Worm (Caenorhabditis elegans): Measurements from ENCODE around the gene pcm-1.

The pcm-1 gene

ce11 chrV:5963092-5963491 lies 590 bp downstream of the pcm-1 start:
- TF ChIP-seq unc-62 (GFP tag; optimal IDR thresholded peaks at IDR 0.05): no peak
- TF ChIP-seq ceh-16 (tag; optimal IDR thresholded peaks at IDR 0.05): no peak
- TF ChIP-seq ZK546.5 (tag; optimal IDR thresholded peaks at IDR 0.05): no peak
- TF ChIP-seq peb-1 (tag; optimal IDR thresholded peaks at IDR 0.05): no peak
- no peak for TF ChIP-seq unc-39 (tag; optimal IDR thresholded peaks at IDR 0.05)
- no peak for TF ChIP-seq crh-2 (tag; optimal IDR thresholded peaks at IDR 0.05)
- TF ChIP-seq aly-2 (tag; optimal IDR thresholded peaks at IDR 0.05): no peak
- no peak for TF ChIP-seq mab-5 (tag; optimal IDR thresholded peaks at IDR 0.05)
- no peak for TF ChIP-seq elt-3 (tag; optimal IDR thresholded peaks at IDR 0.05)
- no peak for TF ChIP-seq nhr-77 (tag; optimal IDR thresholded peaks at IDR 0.05)
- no peak for TF ChIP-seq C34F6.9 (tag; optimal IDR thresholded peaks at IDR 0.05)
- TF ChIP-seq lin-11 (tag; optimal IDR thresholded peaks at IDR 0.05): no peak
- TF ChIP-seq nhr-11 (tag; optimal IDR thresholded peaks at IDR 0.05): no peak
- TF ChIP-seq lsy-2 (tag; optimal IDR thresholded peaks at IDR 0.05): no peak

- TF ChIP-seq zag-1 (tag; optimal IDR thresholded peaks at IDR 0.05) (peak; percentile 14), elt-1 (tag; optimal IDR thresholded peaks at IDR 0.05) (no peak), ceh-16 (tag; optimal IDR thresholded peaks at IDR 0.05) (no peak), lin-11 (tag; optimal IDR thresholded peaks at IDR 0.05) (no peak), ZK546.5 (tag; optimal IDR thresholded peaks at IDR 0.05) (no peak), F13H6.1 (tag; optimal IDR thresholded peaks at IDR 0.05) (peak; percentile 5), ceh-82 (tag; optimal IDR thresholded peaks at IDR 0.05) (no peak), lsy-2 (tag; optimal IDR thresholded peaks at IDR 0.05) (no peak), nhr-129 (tag; optimal IDR thresholded peaks at IDR 0.05) (peak; percentile 24), C34F6.9 (tag; optimal IDR thresholded peaks at IDR 0.05) (peak; percentile 32), gmeb-1 (tag; optimal IDR thresholded peaks at IDR 0.05) (no peak), nhr-23 (tag; optimal IDR thresholded peaks at IDR 0.05) (no peak), sem-4 (tag; optimal IDR thresholded peaks at IDR 0.05) (no peak), unc-62 (GFP tag; optimal IDR thresholded peaks at IDR 0.05) (no peak), mab-5 (tag; optimal IDR thresholded peaks at IDR 0.05) (no peak), crh-2 (tag; optimal IDR thresholded peaks at IDR 0.05) (no peak), mbf-1 (tag; optimal IDR thresholded peaks at IDR 0.05) (no peak), nhr-21 (tag; optimal IDR thresholded peaks at IDR 0.05) (no peak), nhr-25 (tag; optimal IDR thresholded peaks at IDR 0.05) (no peak), nhr-11 (tag; optimal IDR thresholded peaks at IDR 0.05) (no peak), elt-3 (tag; optimal IDR thresholded peaks at IDR 0.05) (no peak), sma-9 (GFP tag; optimal IDR thresholded peaks at IDR 0.05) (peak; percentile 27), sma-9 (tag; optimal IDR thresholded peaks at IDR 0.05) (no peak), nhr-12 (tag; optimal IDR thresholded peaks at IDR 0.05) (no peak), ztf-11 (tag; optimal IDR thresholded peaks at IDR 0.05) (no peak), ama-1 (optimal IDR thresholded peaks at IDR 0.05) (no peak)
Observed at ce11 chrV:5961516-5961915, 2.2 kb downstream of the pcm-1 start, which contains the start of gene mcp-1. Gene mcp-1, plus strand, starts transcription at chrV:5961807.

ce11 chrV:5955627-5956026 lies 8.1 kb downstream of the pcm-1 start:
- no peak for TF ChIP-seq aly-2 (tag; optimal IDR thresholded peaks at IDR 0.05)

ce11 chrV:5954747-5955146 lies 8.9 kb downstream of the pcm-1 start, which contains the start of gene M03F8.6:
Gene M03F8.6, minus strand, starts transcription at chrV:5954847.
- no peak for TF ChIP-seq snpc-4 (tag; optimal IDR thresholded peaks at IDR 0.05)

DNA sequence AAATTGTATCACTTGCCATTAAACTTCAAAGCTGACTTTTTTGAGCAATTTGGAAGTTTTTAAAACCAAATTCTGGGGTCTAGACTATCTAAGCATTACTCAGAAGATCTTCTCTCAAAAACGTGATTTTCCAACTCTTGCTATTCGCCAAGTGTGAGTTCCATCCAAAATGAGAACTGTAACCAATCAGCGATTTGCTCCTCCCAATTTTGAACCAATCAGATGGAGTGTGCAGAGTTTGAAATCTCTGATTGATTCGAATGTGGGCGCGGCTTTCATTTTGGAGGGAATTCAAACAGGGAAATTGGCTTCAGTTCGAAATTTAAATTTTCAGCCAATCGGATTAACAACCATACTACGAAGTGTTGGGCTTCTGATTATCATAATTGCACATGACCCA lies 10.6 kb downstream of the pcm-1 start:
- TF ChIP-seq lin-13 (GFP tag; optimal IDR thresholded peaks at IDR 0.05) (no peak), sem-4 (tag; optimal IDR thresholded peaks at IDR 0.05) (no peak), unc-62 (GFP tag; optimal IDR thresholded peaks at IDR 0.05) (no peak), sma-9 (GFP tag; optimal IDR thresholded peaks at IDR 0.05) (no peak), sma-9 (tag; optimal IDR thresholded peaks at IDR 0.05) (no peak), mab-5 (tag; optimal IDR thresholded peaks at IDR 0.05) (no peak), crh-2 (tag; optimal IDR thresholded peaks at IDR 0.05) (no peak), blmp-1 (tag; optimal IDR thresholded peaks at IDR 0.05; ENCODE audit: insufficient read depth) (no peak)

DNA sequence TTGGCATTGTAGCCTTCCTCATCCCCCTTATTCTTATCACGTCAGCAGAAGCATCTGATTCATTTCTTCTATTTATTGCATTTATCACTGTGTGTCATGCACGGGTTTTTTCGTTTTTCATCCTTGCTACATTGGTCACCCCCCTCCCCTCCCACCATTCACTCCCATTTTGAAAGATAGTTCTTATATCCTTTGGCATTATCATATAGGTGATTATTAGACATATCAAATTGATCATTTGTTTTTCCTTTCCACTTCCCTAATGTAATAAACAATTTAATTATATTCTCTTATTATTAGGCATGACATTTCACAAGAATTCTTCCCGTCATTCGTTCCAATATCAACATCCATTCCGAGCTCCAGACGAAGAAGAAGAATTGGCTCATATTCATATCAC lies 12.5 kb downstream of the pcm-1 start, which contains the start of gene M03F8.1:
M03F8.1 (plus strand) TSS at position 301 of the 400 bp plus-strand sequence.
- TF ChIP-seq lsy-2 (tag; optimal IDR thresholded peaks at IDR 0.05) (no peak), alr-1 (tag; optimal IDR thresholded peaks at IDR 0.05) (no peak), nhr-129 (tag; optimal IDR thresholded peaks at IDR 0.05) (no peak), lin-11 (tag; optimal IDR thresholded peaks at IDR 0.05) (no peak), ceh-82 (tag; optimal IDR thresholded peaks at IDR 0.05) (no peak), F13H6.1 (tag; optimal IDR thresholded peaks at IDR 0.05) (no peak), unc-62 (GFP tag; optimal IDR thresholded peaks at IDR 0.05) (no peak), gmeb-1 (tag; optimal IDR thresholded peaks at IDR 0.05) (no peak), elt-3 (tag; optimal IDR thresholded peaks at IDR 0.05) (no peak), sma-9 (GFP tag; optimal IDR thresholded peaks at IDR 0.05) (no peak), sma-9 (tag; optimal IDR thresholded peaks at IDR 0.05) (no peak), nhr-237 (tag; optimal IDR thresholded peaks at IDR 0.05) (no peak), aly-2 (tag; optimal IDR thresholded peaks at IDR 0.05) (no peak), elt-1 (tag; optimal IDR thresholded peaks at IDR 0.05) (no peak), Y55F3AM.14 (GFP tag; optimal IDR thresholded peaks at IDR 0.05) (no peak), nhr-23 (tag; optimal IDR thresholded peaks at IDR 0.05) (no peak), blmp-1 (tag; optimal IDR thresholded peaks at IDR 0.05; ENCODE audit: insufficient read depth) (no peak), nhr-77 (tag; optimal IDR thresholded peaks at IDR 0.05) (no peak), skn-1 (tag; optimal IDR thresholded peaks at IDR 0.05) (no peak)
